Fruit fly (Drosophila melanogaster) whole organism, embryonic: ENCODE results near the gene OtopLc.

ENCODE experiments used
- Atf3 ChIP-seq: fragments of 200-800 bp; sonication (Bioruptor generic); optimal IDR thresholded peaks from 3 replicates; lab custom pipeline; 2016; ENCODE audit warnings: missing biosample characterization, missing genetic modification characterization
- CG10543 ChIP-seq: fragments of 200-800 bp; sonication (Bioruptor generic); optimal IDR thresholded peaks from 3 replicates; lab custom pipeline; 2017; ENCODE audit warnings: missing biosample characterization, mild to moderate bottlenecking, missing genetic modification characterization, moderate library complexity
- CG11560 ChIP-seq: fragments of 200-800 bp; sonication (Bioruptor generic); IDR thresholded peaks from 3 replicates; pipeline ENCODE4 v1.3.6; 2022; ENCODE audit warnings: missing biosample characterization, missing genetic modification characterization
- CG11696 ChIP-seq: fragments of 200-800 bp; sonication (Bioruptor generic); IDR thresholded peaks from 2 replicates; pipeline ENCODE4 v1.3.6; 2022; ENCODE audit warnings: missing biosample characterization, missing genetic modification characterization
- CG12769 ChIP-seq: fragments of 200-800 bp; sonication (Bioruptor generic); optimal IDR thresholded peaks from 2 replicates; lab custom pipeline; 2019; ENCODE audit warnings: missing biosample characterization, mild to moderate bottlenecking, missing genetic modification characterization, moderate library complexity
- CG13123 ChIP-seq: fragments of 200-800 bp; sonication (Bioruptor generic); optimal IDR thresholded peaks from 2 replicates; lab custom pipeline; 2016; ENCODE audit warnings: missing biosample characterization, missing genetic modification characterization
- CG14050 ChIP-seq: fragments of 200-800 bp; sonication (Bioruptor generic); IDR thresholded peaks from 3 replicates; pipeline ENCODE4 v1.3.6; 2022; ENCODE audit warnings: missing biosample characterization, missing genetic modification characterization
- CG14667 ChIP-seq: fragments of 200-800 bp; sonication (Bioruptor generic); IDR thresholded peaks from 2 replicates; pipeline ENCODE4 v1.3.6; 2022; ENCODE audit warnings: missing biosample characterization, missing genetic modification characterization
- CG14860 ChIP-seq: fragments of 200-800 bp; sonication (Bioruptor generic); IDR thresholded peaks from 3 replicates; pipeline ENCODE4 v1.3.6; 2022; ENCODE audit warnings: missing biosample characterization, missing genetic modification characterization; ENCODE audit not compliant: partially characterized antibody
- CG16863 ChIP-seq: fragments of 200-800 bp; sonication (Bioruptor generic); optimal IDR thresholded peaks from 3 replicates; lab custom pipeline; 2016; ENCODE audit warnings: missing biosample characterization, missing genetic modification characterization
- CG18262 ChIP-seq: fragments of 200-800 bp; optimal IDR thresholded peaks from 3 replicates; lab custom pipeline; 2019; ENCODE audit warnings: missing biosample characterization, mild to moderate bottlenecking, missing genetic modification characterization, moderate library complexity
- CG2129 ChIP-seq: fragments of 200-800 bp; sonication (Bioruptor generic); IDR thresholded peaks from 2 replicates; pipeline ENCODE4 v1.3.6; 2022; ENCODE audit warnings: missing biosample characterization, missing genetic modification characterization; ENCODE audit not compliant: partially characterized antibody
- CG30020 ChIP-seq: fragments of 200-800 bp; optimal IDR thresholded peaks from 2 replicates; lab custom pipeline; 2019; ENCODE audit warnings: missing biosample characterization, mild to moderate bottlenecking, missing genetic modification characterization, moderate library complexity
- CG31365 ChIP-seq: fragments of 200-800 bp; sonication (Bioruptor generic); optimal IDR thresholded peaks from 2 replicates; lab custom pipeline; 2018; ENCODE audit warnings: missing biosample characterization, mild to moderate bottlenecking, missing genetic modification characterization
- CG31388 ChIP-seq: fragments of 200-800 bp; sonication (Bioruptor generic); optimal IDR thresholded peaks from 2 replicates; lab custom pipeline; 2016; ENCODE audit warnings: missing biosample characterization, missing genetic modification characterization
- CG32767 ChIP-seq: fragments of 200-800 bp; sonication (Bioruptor generic); IDR thresholded peaks from 2 replicates; pipeline ENCODE4 v1.3.6; 2022; ENCODE audit warnings: missing biosample characterization, missing genetic modification characterization
- CG32772 ChIP-seq: fragments of 200-800 bp; sonication (Bioruptor generic); IDR thresholded peaks from 2 replicates; pipeline ENCODE4 v1.3.6; 2022; ENCODE audit warnings: missing biosample characterization, missing genetic modification characterization
- CG4820 ChIP-seq: fragments of 200-800 bp; sonication (Bioruptor generic); optimal IDR thresholded peaks from 3 replicates; lab custom pipeline; 2016; ENCODE audit warnings: missing biosample characterization, missing genetic modification characterization
- CG4854 ChIP-seq: fragments of 200-800 bp; sonication (Bioruptor generic); optimal IDR thresholded peaks from 2 replicates; lab custom pipeline; 2016; ENCODE audit warnings: missing biosample characterization, missing genetic modification characterization, inconsistent platforms
- CG6254 ChIP-seq: fragments of 200-800 bp; sonication (Bioruptor generic); optimal IDR thresholded peaks from 3 replicates; lab custom pipeline; 2017; ENCODE audit warnings: mild to moderate bottlenecking, missing biosample characterization, missing genetic modification reagents, missing genetic modification characterization
- CG7271 ChIP-seq: fragments of 200-800 bp; sonication (Bioruptor generic); optimal IDR thresholded peaks from 2 replicates; lab custom pipeline; 2018; ENCODE audit warnings: missing biosample characterization, mild to moderate bottlenecking, missing genetic modification characterization, moderate library complexity
- CG7357 ChIP-seq: fragments of 200-800 bp; sonication (Bioruptor generic); IDR thresholded peaks from 3 replicates; pipeline ENCODE4 v1.3.6; 2022; ENCODE audit warnings: missing biosample characterization, missing genetic modification characterization
- Ets97D ChIP-seq: fragments of 200-800 bp; sonication (Bioruptor generic); optimal IDR thresholded peaks from 3 replicates; lab custom pipeline; 2016; ENCODE audit warnings: missing biosample characterization, missing genetic modification characterization
- HLH54F ChIP-seq: fragments of 200-800 bp; sonication (Bioruptor generic); optimal IDR thresholded peaks from 3 replicates; lab custom pipeline; 2016; ENCODE audit warnings: missing biosample characterization, missing genetic modification characterization
- HmgZ ChIP-seq: fragments of 200-800 bp; sonication (Bioruptor generic); optimal IDR thresholded peaks from 2 replicates; lab custom pipeline; 2018; ENCODE audit warnings: missing biosample characterization, mild to moderate bottlenecking, missing genetic modification characterization
- Hr78 ChIP-seq, 2 experiments: fragments of 200-800 bp in 1 of 2; fragments of >200 bp in 1 of 2; sonication (Bioruptor generic) in 1 of 2; optimal IDR thresholded peaks; 2 replicates each; lab custom pipeline; 2017 to 2019; ENCODE audit warnings: missing biosample characterization in 2 of 2, missing genetic modification characterization in 2 of 2, mild to moderate bottlenecking in 1 of 2, moderate library complexity in 1 of 2
- MTF-1 ChIP-seq: fragments of 200-800 bp; sonication (Bioruptor generic); optimal IDR thresholded peaks from 2 replicates; lab custom pipeline; 2018; ENCODE audit warnings: missing biosample characterization, mild to moderate bottlenecking, missing genetic modification characterization, borderline replicate concordance
- Myb ChIP-seq: fragments of 200-800 bp; sonication (Bioruptor generic); optimal IDR thresholded peaks from 2 replicates; lab custom pipeline; 2016; ENCODE audit warnings: missing biosample characterization, missing genetic modification characterization
- NFAT ChIP-seq: fragments of 200-800 bp; sonication (Bioruptor generic); IDR thresholded peaks from 2 replicates; pipeline ENCODE4 v1.3.6; 2022; ENCODE audit warnings: missing biosample characterization, missing genetic modification characterization
- Nf-YA ChIP-seq: fragments of 200-800 bp; sonication (Bioruptor generic); IDR thresholded peaks from 2 replicates; pipeline ENCODE4 v1.3.6; 2022; ENCODE audit warnings: missing biosample characterization, missing genetic modification characterization
- Nf-YB ChIP-seq: fragments of 200-800 bp; sonication (Bioruptor generic); optimal IDR thresholded peaks from 3 replicates; lab custom pipeline; 2019; ENCODE audit warnings: missing biosample characterization, mild to moderate bottlenecking, missing genetic modification characterization, moderate library complexity
- Oaz ChIP-seq: fragments of 200-800 bp; sonication (Bioruptor generic); IDR thresholded peaks from 2 replicates; pipeline ENCODE4 v1.3.6; 2022; ENCODE audit warnings: missing biosample characterization, missing genetic modification characterization
- Rfx ChIP-seq: fragments of 200-800 bp; sonication (Bioruptor generic); IDR thresholded peaks from 2 replicates; pipeline ENCODE4 v1.3.6; 2022; ENCODE audit warnings: missing biosample characterization, missing genetic modification characterization
- Sox102F ChIP-seq: fragments of 200-800 bp; sonication (Bioruptor generic); optimal IDR thresholded peaks from 2 replicates; lab custom pipeline; 2018; ENCODE audit warnings: missing biosample characterization, mild to moderate bottlenecking, missing genetic modification characterization, moderate library complexity
- Spps ChIP-seq: fragments of 200-800 bp; sonication (Bioruptor generic); optimal IDR thresholded peaks from 2 replicates; lab custom pipeline; 2018; ENCODE audit warnings: missing biosample characterization, mild to moderate bottlenecking, missing genetic modification characterization
- Stat92E ChIP-seq, 3 experiments: fragments of >200 bp in 2 of 3; fragments of 200-800 bp in 1 of 3; sonication (Bioruptor generic) in 1 of 3; optimal IDR thresholded peaks; 2 replicates each; lab custom pipeline; 2017 to 2019; ENCODE audit warnings: missing biosample characterization in 3 of 3, missing genetic modification characterization in 3 of 3, mild to moderate bottlenecking in 1 of 3, moderate library complexity in 1 of 3
- ase ChIP-seq: fragments of 200-800 bp; sonication (Bioruptor generic); IDR thresholded peaks from 3 replicates; pipeline ENCODE4 v1.3.6; 2022; ENCODE audit warnings: missing biosample characterization, missing genetic modification characterization
- bcd ChIP-seq: fragments of 200-800 bp; sonication (Bioruptor generic); optimal IDR thresholded peaks from 2 replicates; lab custom pipeline; 2017; ENCODE audit warnings: missing biosample characterization, mild to moderate bottlenecking, missing genetic modification characterization
- crol ChIP-seq: fragments of 200-800 bp; sonication (Bioruptor generic); IDR thresholded peaks from 2 replicates; pipeline ENCODE4 v1.3.6; 2022; ENCODE audit warnings: missing biosample characterization, missing genetic modification characterization
- fd64A ChIP-seq: fragments of 200-800 bp; sonication (Bioruptor generic); optimal IDR thresholded peaks from 3 replicates; lab custom pipeline; 2018; ENCODE audit warnings: missing biosample characterization, mild to moderate bottlenecking, missing genetic modification characterization
- fu2 ChIP-seq: fragments of 200-800 bp; sonication (Bioruptor generic); optimal IDR thresholded peaks from 2 replicates; lab custom pipeline; 2016; ENCODE audit warnings: missing biosample characterization, missing genetic modification characterization
- gcm ChIP-seq: fragments of 200-800 bp; sonication (Bioruptor generic); optimal IDR thresholded peaks from 2 replicates; lab custom pipeline; 2019; ENCODE audit warnings: missing biosample characterization, mild to moderate bottlenecking, missing genetic modification characterization, moderate library complexity
- hth ChIP-seq: fragments of >200 bp; optimal IDR thresholded peaks from 2 replicates; lab custom pipeline; 2017; ENCODE audit warnings: inconsistent platforms
- lab ChIP-seq: fragments of 200-800 bp; sonication (Bioruptor generic); optimal IDR thresholded peaks from 3 replicates; lab custom pipeline; 2017; ENCODE audit warnings: missing biosample characterization, missing genetic modification characterization, mild to moderate bottlenecking, moderate library complexity, missing genetic modification reagents
- lov ChIP-seq, 2 experiments: fragments of 200-800 bp in 1 of 2; fragments of >200 bp in 1 of 2; sonication (Bioruptor generic) in 1 of 2; IDR thresholded peaks in 1 of 2; optimal IDR thresholded peaks in 1 of 2; 2 replicates in 1 of 2; 3 replicates in 1 of 2; pipeline versions ENCODE4 v1.3.6 to Lab custom; 2017 to 2022; ENCODE audit warnings: missing biosample characterization in 1 of 2, missing genetic modification characterization in 1 of 2
- luna ChIP-seq: fragments of 200-800 bp; sonication (Bioruptor generic); optimal IDR thresholded peaks from 2 replicates; lab custom pipeline; 2016; ENCODE audit warnings: missing biosample characterization, missing genetic modification characterization
- ranshi ChIP-seq: fragments of 200-800 bp; sonication (Bioruptor generic); IDR thresholded peaks from 2 replicates; pipeline ENCODE4 v1.3.6; 2022; ENCODE audit warnings: missing biosample characterization, missing genetic modification characterization
- sim ChIP-seq: fragments of 200-800 bp; sonication (Bioruptor generic); IDR thresholded peaks from 2 replicates; pipeline ENCODE4 v1.3.6; 2022; ENCODE audit warnings: missing biosample characterization, missing genetic modification characterization
- stc ChIP-seq: fragments of 200-800 bp; sonication (Bioruptor generic); IDR thresholded peaks from 2 replicates; pipeline ENCODE4 v1.3.6; 2022; ENCODE audit warnings: missing biosample characterization, missing genetic modification characterization
- wor ChIP-seq: fragments of 200-800 bp; sonication (Bioruptor generic); IDR thresholded peaks from 2 replicates; pipeline ENCODE4 v1.3.6; 2022; ENCODE audit warnings: missing biosample characterization, missing genetic modification characterization

Gene OtopLc

DNA sequence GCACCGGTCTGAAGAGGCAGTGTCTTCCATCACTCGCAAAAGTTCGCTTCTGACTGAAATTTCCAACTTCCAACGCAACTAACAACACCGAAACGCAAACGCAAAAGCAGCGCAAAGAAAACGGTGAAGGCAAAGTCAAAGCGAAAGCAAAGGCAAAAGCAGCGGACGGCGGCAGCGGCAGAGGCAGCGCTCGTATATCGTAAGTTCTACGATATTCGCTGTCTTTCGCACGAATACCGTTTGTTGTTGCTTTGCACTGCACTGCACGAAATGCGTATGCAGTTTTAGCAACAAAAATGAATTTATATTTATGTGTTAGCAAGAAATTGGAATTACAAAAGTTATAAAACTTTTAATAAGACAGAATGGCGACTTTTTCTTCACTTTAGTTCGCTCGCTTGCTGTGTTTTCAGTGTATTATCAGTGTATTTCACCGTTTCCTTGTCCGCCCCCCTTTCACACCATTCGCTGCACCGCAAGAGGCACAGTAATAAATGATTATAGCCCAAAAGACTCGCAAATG, 14.2 kb downstream of the OtopLc start, which contains the start of gene OtopLa (continued):
- TF ChIP-seq bcd (GFP tag; lab: Kevin White, UChicago) (peak; percentile 76), ase (GFP tag; lab: Robert Waterston, UW) (peak; percentile 82), Ets97D (GFP tag; lab: Kevin White, UChicago) (peak; percentile 56), CG7357 (peak; percentile 58; the same call in 1 of the 3 replicates), gcm (GFP tag; lab: Kevin White, UChicago) (peak; percentile 72), Sox102F (GFP tag; lab: Kevin White, UChicago) (peak; percentile 87), Nf-YB (GFP tag; lab: Kevin White, UChicago) (peak; percentile 56), CG4820 (GFP tag; lab: Kevin White, UChicago) (peak; percentile 85), fu2 (peak; percentile 59), CG4854 (GFP tag; lab: Kevin White, UChicago) (peak; percentile 69), NFAT (GFP tag; lab: Robert Waterston, UW) (peak; percentile 71), CG31388 (peak; percentile 60), CG14050 (GFP tag; lab: Robert Waterston, UW) (peak; percentile 70), lab (GFP tag; lab: Kevin White, UChicago) (peak; percentile 90), Hr78 (GFP tag; optimal IDR thresholded peaks at IDR 0.05; lab: Kevin White, UChicago) (no peak), hth (lab: Kevin White, UChicago) (no peak), luna (GFP tag; lab: Kevin White, UChicago) (peak; percentile 0), CG31365 (peak; percentile 38), HmgZ (peak; percentile 70), Oaz (peak; percentile 69), CG10543 (peak; percentile 43), Stat92E (GFP tag; optimal IDR thresholded peaks at IDR 0.05; lab: Kevin White, UChicago) (no peak), Nf-YA (GFP tag; lab: Robert Waterston, UW) (peak; percentile 84), ranshi (peak; percentile 85), CG32767 (peak; percentile 87), stc (GFP tag; lab: Robert Waterston, UW) (peak; percentile 85), CG2129 (GFP tag; lab: Robert Waterston, UW) (no peak), crol (GFP tag; lab: Robert Waterston, UW) (peak; percentile 62), CG11560 (tag; lab: Robert Waterston, UW) (0 out of 3 replicates have a peak, but pooled peaks have one; percentile 63), Atf3 (GFP tag; lab: Kevin White, UChicago) (peak; percentile 63), CG6254 (peak; percentile 78), CG12769 (tag; lab: Kevin White, UChicago) (no peak), CG7271 (peak; percentile 2), fd64A (GFP tag; lab: Kevin White, UChicago) (peak; percentile 72), CG32772 (peak; percentile 80), sim (GFP tag; lab: Robert Waterston, UW) (peak; percentile 67; the same call in 1 of the 2 replicates), MTF-1 (peak; percentile 70), HLH54F (GFP tag; lab: Kevin White, UChicago) (peak; percentile 52), CG30020 (tag; lab: Kevin White, UChicago) (peak; percentile 8), CG14860 (GFP tag; lab: Robert Waterston, UW) (no peak), CG18262 (tag; lab: Kevin White, UChicago) (peak; percentile 79), CG16863 (peak; percentile 78), lov (optimal IDR thresholded peaks at IDR 0.05; lab: Kevin White, UChicago) (no peak), lov (GFP tag; IDR thresholded peaks at IDR 0.05; lab: Robert Waterston, UW) (peak; percentile 85), wor (GFP tag; lab: Robert Waterston, UW) (peak; percentile 78), CG14667 (peak; percentile 85), Myb (GFP tag; lab: Kevin White, UChicago) (peak; percentile 52), CG11696 (GFP tag; lab: Robert Waterston, UW) (peak; percentile 50), CG13123 (GFP tag; lab: Kevin White, UChicago) (peak; percentile 40), Spps (tag; lab: Kevin White, UChicago) (peak; percentile 69), Rfx (peak; percentile 83)
